Worm (Caenorhabditis elegans): ENCODE data around the gene srm-1.

ce11 chrIV:5055964-5056588 lies 43.7 kb downstream of the srm-1 start, which contains the start of gene msp-55:
- TF ChIP-seq ama-1 (optimal IDR thresholded peaks at IDR 0.05) (no peak), aly-1 (tag; optimal IDR thresholded peaks at IDR 0.05) (no peak), scrt-1 (GFP tag; IDR thresholded peaks at IDR 0.05) (no peak), hmg-4 (GFP tag; optimal IDR thresholded peaks at IDR 0.05) (no peak), flt-1 (GFP tag; IDR thresholded peaks at IDR 0.05) (no peak), sea-1 (GFP tag; conservative IDR thresholded peaks at IDR 0.05) (no peak), ets-7 (tag; optimal IDR thresholded peaks at IDR 0.05) (no peak), tra-4 (tag; optimal IDR thresholded peaks at IDR 0.05) (no peak), ceh-36 (tag; optimal IDR thresholded peaks at IDR 0.05) (no peak), B0310.2 (tag; optimal IDR thresholded peaks at IDR 0.05) (no peak), pes-1 (GFP tag; IDR thresholded peaks at IDR 0.05) (no peak), hnd-1 (tag; optimal IDR thresholded peaks at IDR 0.05) (no peak), tbx-37 (GFP tag; conservative IDR thresholded peaks at IDR 0.05) (no peak)
